Fruit fly (Drosophila melanogaster) whole organism, embryonic: ENCODE results near the gene CG43998.

ENCODE experiments used
- Adf1 ChIP-seq: fragments of 200-800 bp; sonication (Bioruptor generic); IDR thresholded peaks from 2 replicates; pipeline ENCODE4 v1.3.6; 2022; ENCODE audit warnings: missing biosample characterization, missing genetic modification characterization
- Awh ChIP-seq: fragments of 200-800 bp; sonication (Bioruptor generic); IDR thresholded peaks from 2 replicates; pipeline ENCODE4, ENCODE4 v1.3.6; 2022; ENCODE audit warnings: missing biosample characterization, missing genetic modification characterization
- Bdp1 ChIP-seq: fragments of 200-800 bp; sonication (Bioruptor generic); optimal IDR thresholded peaks from 3 replicates; lab custom pipeline; 2016; ENCODE audit warnings: missing biosample characterization, missing genetic modification characterization
- Bgb ChIP-seq: fragments of 200-800 bp; sonication (Bioruptor generic); IDR thresholded peaks from 2 replicates; pipeline ENCODE4 v1.3.6; 2022; ENCODE audit warnings: missing biosample characterization, missing genetic modification characterization; ENCODE audit not compliant: partially characterized antibody
- CG10267 ChIP-seq: fragments of 200-800 bp; sonication (Bioruptor generic); optimal IDR thresholded peaks from 2 replicates; lab custom pipeline; 2018; ENCODE audit warnings: missing biosample characterization, mild to moderate bottlenecking, missing genetic modification characterization, moderate library complexity
- CG11093 ChIP-seq: fragments of 200-800 bp; sonication (Bioruptor generic); IDR thresholded peaks from 3 replicates; pipeline ENCODE4 v1.3.6; 2022; ENCODE audit warnings: missing biosample characterization, missing genetic modification characterization
- CG14710 ChIP-seq: fragments of 200-800 bp; sonication (Bioruptor generic); optimal IDR thresholded peaks from 3 replicates; lab custom pipeline; 2019; ENCODE audit warnings: missing biosample characterization, mild to moderate bottlenecking, missing genetic modification characterization, moderate library complexity
- CG16813 ChIP-seq: fragments of 200-800 bp; sonication (Bioruptor generic); IDR thresholded peaks from 3 replicates; pipeline ENCODE4 v1.3.6; 2022; ENCODE audit warnings: missing biosample characterization, missing genetic modification characterization; ENCODE audit not compliant: partially characterized antibody
- CG17912 ChIP-seq: fragments of 200-800 bp; sonication (Bioruptor generic); optimal IDR thresholded peaks from 2 replicates; lab custom pipeline; 2018; ENCODE audit warnings: missing biosample characterization, mild to moderate bottlenecking, missing genetic modification characterization
- CG18476 ChIP-seq: fragments of 200-800 bp; sonication (Bioruptor generic); optimal IDR thresholded peaks from 2 replicates; lab custom pipeline; 2016; ENCODE audit warnings: missing biosample characterization, mild to moderate bottlenecking, missing genetic modification characterization
- CG2120 ChIP-seq: fragments of 200-800 bp; sonication (Bioruptor generic); optimal IDR thresholded peaks from 3 replicates; lab custom pipeline; 2016; ENCODE audit warnings: missing biosample characterization, missing genetic modification characterization
- CG2712 ChIP-seq: fragments of 200-800 bp; optimal IDR thresholded peaks from 3 replicates; lab custom pipeline; 2019; ENCODE audit warnings: missing biosample characterization, mild to moderate bottlenecking, missing genetic modification characterization, moderate library complexity
- CG2889 ChIP-seq: fragments of 200-800 bp; sonication (Bioruptor generic); IDR thresholded peaks from 3 replicates; pipeline ENCODE4 v1.3.6; 2022; ENCODE audit warnings: missing biosample characterization, missing genetic modification characterization
- CG30020 ChIP-seq: fragments of 200-800 bp; optimal IDR thresholded peaks from 2 replicates; lab custom pipeline; 2019; ENCODE audit warnings: missing biosample characterization, mild to moderate bottlenecking, missing genetic modification characterization, moderate library complexity
- CG30431 ChIP-seq: fragments of 200-800 bp; sonication (Bioruptor generic); optimal IDR thresholded peaks from 2 replicates; lab custom pipeline; 2017; ENCODE audit warnings: missing biosample characterization, missing genetic modification characterization
- CG32772 ChIP-seq: fragments of 200-800 bp; sonication (Bioruptor generic); IDR thresholded peaks from 2 replicates; pipeline ENCODE4 v1.3.6; 2022; ENCODE audit warnings: missing biosample characterization, missing genetic modification characterization
- CG34422 ChIP-seq: fragments of 200-800 bp; sonication (Bioruptor generic); IDR thresholded peaks from 3 replicates; pipeline ENCODE4 v1.3.6; 2022; ENCODE audit warnings: missing biosample characterization, missing genetic modification characterization
- CG4282 ChIP-seq: fragments of 200-800 bp; sonication (Bioruptor generic); optimal IDR thresholded peaks from 2 replicates; lab custom pipeline; 2016; ENCODE audit warnings: missing biosample characterization, missing genetic modification characterization
- CG4360 ChIP-seq: fragments of 200-800 bp; sonication (Bioruptor generic); IDR thresholded peaks from 2 replicates; pipeline ENCODE4 v1.3.6; 2022; ENCODE audit warnings: missing biosample characterization, missing genetic modification characterization
- CG6683 ChIP-seq: fragments of 200-800 bp; sonication (Bioruptor generic); optimal IDR thresholded peaks from 2 replicates; lab custom pipeline; 2017; ENCODE audit warnings: missing biosample characterization, mild to moderate bottlenecking, missing genetic modification characterization, missing genetic modification reagents
- CG7271 ChIP-seq: fragments of 200-800 bp; sonication (Bioruptor generic); optimal IDR thresholded peaks from 2 replicates; lab custom pipeline; 2018; ENCODE audit warnings: missing biosample characterization, mild to moderate bottlenecking, missing genetic modification characterization, moderate library complexity
- CG8944 ChIP-seq: fragments of 200-800 bp; sonication (Bioruptor generic); optimal IDR thresholded peaks from 3 replicates; lab custom pipeline; 2016; ENCODE audit warnings: missing biosample characterization, missing genetic modification characterization
- CG9609 ChIP-seq: fragments of 200-800 bp; sonication (Bioruptor generic); optimal IDR thresholded peaks from 3 replicates; lab custom pipeline; 2016; ENCODE audit warnings: missing biosample characterization, missing genetic modification characterization
- CG9817 ChIP-seq: fragments of 200-800 bp; sonication (Bioruptor generic); optimal IDR thresholded peaks from 2 replicates; lab custom pipeline; 2018; ENCODE audit warnings: missing biosample characterization, mild to moderate bottlenecking, missing genetic modification characterization, moderate library complexity
- D19A ChIP-seq: fragments of 200-800 bp; optimal IDR thresholded peaks from 3 replicates; lab custom pipeline; 2019; ENCODE audit warnings: missing biosample characterization, mild to moderate bottlenecking, missing genetic modification characterization, moderate library complexity
- Dek ChIP-seq: fragments of 200-800 bp; sonication (Bioruptor generic); optimal IDR thresholded peaks from 3 replicates; lab custom pipeline; 2019; ENCODE audit warnings: missing biosample characterization, mild to moderate bottlenecking, missing genetic modification characterization, moderate library complexity
- HHEX ChIP-seq: fragments of 200-800 bp; sonication (Bioruptor generic); optimal IDR thresholded peaks from 3 replicates; lab custom pipeline; 2017; ENCODE audit warnings: missing biosample characterization, mild to moderate bottlenecking, missing genetic modification characterization, missing genetic modification reagents
- TFAM ChIP-seq: fragments of 200-800 bp; sonication (Bioruptor generic); optimal IDR thresholded peaks from 2 replicates; lab custom pipeline; 2017; ENCODE audit warnings: missing biosample characterization, missing genetic modification characterization, inconsistent platforms
- Tbp ChIP-seq: fragments of >200 bp; optimal IDR thresholded peaks from 2 replicates; lab custom pipeline; 2018; ENCODE audit warnings: missing biosample characterization, missing genetic modification characterization
- ara ChIP-seq: fragments of 200-800 bp; sonication (Bioruptor generic); IDR thresholded peaks from 2 replicates; pipeline ENCODE4 v1.3.6; 2022; ENCODE audit warnings: missing biosample characterization, missing genetic modification characterization
- cato ChIP-seq: fragments of 200-800 bp; sonication (Bioruptor generic); optimal IDR thresholded peaks from 2 replicates; lab custom pipeline; 2016; ENCODE audit warnings: missing biosample characterization, missing genetic modification characterization, borderline replicate concordance
- croc ChIP-seq: fragments of 200-800 bp; sonication (Bioruptor generic); conservative IDR thresholded peaks from 3 replicates; pipeline ENCODE4 v1.3.6; 2022; ENCODE audit warnings: missing biosample characterization, missing genetic modification characterization
- fru ChIP-seq: fragments of >200 bp; optimal IDR thresholded peaks from 2 replicates; lab custom pipeline; 2017
- jing ChIP-seq: fragments of 200-800 bp; sonication (Bioruptor generic); optimal IDR thresholded peaks from 2 replicates; lab custom pipeline; 2018; ENCODE audit warnings: missing biosample characterization, mild to moderate bottlenecking, missing genetic modification characterization
- jumu ChIP-seq: fragments of 200-800 bp; sonication (Bioruptor generic); optimal IDR thresholded peaks from 3 replicates; lab custom pipeline; 2016; ENCODE audit warnings: missing biosample characterization, missing genetic modification characterization
- mirr ChIP-seq: fragments of 200-800 bp; sonication (Bioruptor generic); optimal IDR thresholded peaks from 3 replicates; lab custom pipeline; 2018; ENCODE audit warnings: missing biosample characterization, mild to moderate bottlenecking, missing genetic modification characterization
- oc ChIP-seq: fragments of 200-800 bp; sonication (Bioruptor generic); optimal IDR thresholded peaks from 2 replicates; lab custom pipeline; 2018; ENCODE audit warnings: missing biosample characterization, mild to moderate bottlenecking, missing genetic modification characterization, moderate library complexity
- onecut ChIP-seq: fragments of 200-800 bp; sonication (Bioruptor generic); IDR thresholded peaks from 2 replicates; pipeline ENCODE4 v1.3.6; 2022; ENCODE audit warnings: missing biosample characterization, missing genetic modification characterization
- pan ChIP-seq, 4 experiments: fragments of >200 bp in 3 of 4; fragments of 200-800 bp in 1 of 4; sonication (Bioruptor generic) in 1 of 4; optimal IDR thresholded peaks in 3 of 4; IDR thresholded peaks in 1 of 4; 2 replicates each; pipeline versions ENCODE4 v1.3.6 to Lab custom; 2017 to 2022; ENCODE audit warnings: missing biosample characterization in 2 of 4, missing genetic modification characterization in 2 of 4, mixed read lengths in 1 of 4
- pho ChIP-seq: fragments of 200-800 bp; sonication (Bioruptor generic); optimal IDR thresholded peaks from 2 replicates; lab custom pipeline; 2016; ENCODE audit warnings: missing biosample characterization, missing genetic modification characterization
- pum ChIP-seq: fragments of 200-800 bp; sonication (Bioruptor generic); optimal IDR thresholded peaks from 2 replicates; lab custom pipeline; 2016; ENCODE audit warnings: missing biosample characterization, missing genetic modification characterization
- ro ChIP-seq: fragments of 200-800 bp; sonication (Bioruptor generic); IDR thresholded peaks from 2 replicates; pipeline ENCODE4 v1.3.6; 2022; ENCODE audit warnings: missing biosample characterization, missing genetic modification characterization
- slp2 ChIP-seq: fragments of 200-800 bp; sonication (Bioruptor generic); optimal IDR thresholded peaks from 2 replicates; lab custom pipeline; 2016; ENCODE audit warnings: missing biosample characterization, missing genetic modification characterization
- so ChIP-seq: fragments of 200-800 bp; sonication (Bioruptor generic); IDR thresholded peaks from 3 replicates; pipeline ENCODE4 v1.3.6; 2022; ENCODE audit warnings: missing biosample characterization, missing genetic modification characterization
- tap ChIP-seq: fragments of 200-800 bp; optimal IDR thresholded peaks from 3 replicates; lab custom pipeline; 2019; ENCODE audit warnings: missing biosample characterization, mild to moderate bottlenecking, missing genetic modification characterization, moderate library complexity
- tgo ChIP-seq: fragments of 200-800 bp; sonication (Bioruptor generic); IDR thresholded peaks from 3 replicates; pipeline ENCODE4 v1.3.6; 2022; ENCODE audit warnings: missing biosample characterization, missing genetic modification characterization
- unpg ChIP-seq: fragments of 200-800 bp; sonication (Bioruptor generic); optimal IDR thresholded peaks from 3 replicates; lab custom pipeline; 2018; ENCODE audit warnings: missing biosample characterization, mild to moderate bottlenecking, missing genetic modification characterization, moderate library complexity
- vfl ChIP-seq: fragments of 200-800 bp; sonication (Bioruptor generic); optimal IDR thresholded peaks from 2 replicates; lab custom pipeline; 2016; ENCODE audit warnings: missing biosample characterization, missing genetic modification characterization
- zfh2 ChIP-seq: fragments of 200-800 bp; sonication (Bioruptor generic); optimal IDR thresholded peaks from 2 replicates; lab custom pipeline; 2016; ENCODE audit warnings: missing biosample characterization, missing genetic modification characterization

The CG43998 gene

DNA sequence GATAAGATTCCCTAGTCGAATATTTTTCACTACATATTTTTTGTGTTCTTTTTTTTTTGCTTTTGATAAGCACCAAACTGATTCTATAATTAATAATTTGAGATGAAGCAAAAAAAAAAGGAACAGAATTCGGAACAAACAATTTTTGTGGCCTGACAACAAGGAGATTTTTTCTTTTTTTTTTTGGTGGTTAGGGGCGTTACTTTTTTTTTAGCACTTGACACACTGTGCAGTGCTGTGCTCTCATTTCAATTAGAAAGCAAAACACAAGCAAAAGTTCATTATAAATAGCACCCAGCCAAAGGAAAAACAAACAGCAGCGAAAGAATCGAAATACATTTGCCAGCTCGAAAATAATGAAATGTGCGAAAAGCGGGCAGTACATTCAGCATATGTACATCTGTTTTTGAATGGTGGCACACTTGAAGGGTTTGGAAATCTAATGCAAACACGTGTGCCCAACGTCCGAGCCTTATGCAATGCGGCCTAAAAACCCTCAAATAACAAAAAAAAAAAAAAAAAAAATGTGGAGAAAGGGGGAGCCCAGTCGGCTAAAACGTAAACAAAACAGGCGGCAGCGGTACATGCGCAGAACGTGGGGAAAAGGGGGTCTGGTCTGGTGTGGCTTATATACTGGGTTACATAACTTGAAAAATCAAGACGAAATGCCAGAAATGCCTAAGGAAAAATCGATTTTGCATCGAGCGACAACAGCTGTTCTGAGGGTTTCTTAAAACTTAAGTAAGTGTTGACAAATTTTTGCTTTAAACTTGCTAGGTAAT, 13.0 kb upstream of the CG43998 start (continued):
- TF ChIP-seq Dek (peak; percentile 9), jing (no peak), tap (tag; lab: Kevin White, UChicago) (no peak), D19A (tag; lab: Kevin White, UChicago) (no peak), CG8944 (GFP tag; lab: Kevin White, UChicago) (peak; percentile 4), CG11093 (GFP tag; lab: Robert Waterston, UW) (no peak), CG7271 (tag; lab: Kevin White, UChicago) (no peak), jumu (no peak), CG6683 (GFP tag; lab: Kevin White, UChicago) (no peak), CG2712 (peak; percentile 18), so (GFP tag; lab: Robert Waterston, UW) (no peak), croc (GFP tag; lab: Robert Waterston, UW) (no peak), mirr (GFP tag; lab: Kevin White, UChicago) (no peak), oc (tag; lab: Kevin White, UChicago) (no peak), CG9609 (GFP tag; lab: Kevin White, UChicago) (peak; percentile 0), ro (GFP tag; lab: Robert Waterston, UW) (no peak; the same call in 1 of the 2 replicates), unpg (GFP tag; lab: Kevin White, UChicago) (peak; percentile 39), CG18476 (peak; percentile 3), Tbp (GFP tag; lab: Kevin White, UChicago) (no peak), CG30020 (tag; lab: Kevin White, UChicago) (no peak), fru (lab: Kevin White, UChicago) (no peak), zfh2 (GFP tag; lab: Kevin White, UChicago) (peak; percentile 20), onecut (GFP tag; lab: Robert Waterston, UW) (peak; percentile 90), tgo (peak; percentile 49; the same call in 2 of the 3 replicates), CG2120 (GFP tag; lab: Kevin White, UChicago) (peak; percentile 68), CG34422 (GFP tag; lab: Robert Waterston, UW) (peak; percentile 27; the same call in 1 of the 3 replicates), CG17912 (GFP tag; lab: Kevin White, UChicago) (no peak), Adf1 (GFP tag; lab: Robert Waterston, UW) (peak; percentile 26; the same call in 1 of the 2 replicates), ara (GFP tag; lab: Robert Waterston, UW) (0 out of 2 replicates have a peak, but pooled peaks have one; percentile 49), CG30431 (GFP tag; lab: Kevin White, UChicago) (no peak), Bdp1 (GFP tag; lab: Kevin White, UChicago) (no peak), HHEX (GFP tag; lab: Kevin White, UChicago) (peak; percentile 35), TFAM (no peak), CG4282 (GFP tag; lab: Kevin White, UChicago) (no peak), Bgb (GFP tag; lab: Robert Waterston, UW) (no peak), CG9817 (tag; lab: Kevin White, UChicago) (peak; percentile 21), CG14710 (no peak), pan (optimal IDR thresholded peaks at IDR 0.05; lab: Kevin White, UChicago) (no peak), pan (GFP tag; optimal IDR thresholded peaks at IDR 0.05 in 1 of 2, IDR thresholded peaks at IDR 0.05 in 1 of 2) (peak in 1 of 2 experiments; percentile 61), slp2 (peak; percentile 5), CG32772 (GFP tag; lab: Robert Waterston, UW) (peak; percentile 21; the same call in 1 of the 2 replicates), Awh (no peak; the same call in 1 of the 2 replicates), CG16813 (GFP tag; lab: Robert Waterston, UW) (no peak), pho (GFP tag; lab: Kevin White, UChicago) (peak; percentile 24), pum (GFP tag; lab: Kevin White, UChicago) (peak; percentile 20), cato (GFP tag; lab: Kevin White, UChicago) (no peak), vfl (GFP tag; lab: Kevin White, UChicago) (peak; percentile 2), CG10267 (no peak), CG4360 (GFP tag; lab: Robert Waterston, UW) (no peak), CG2889 (GFP tag; lab: Robert Waterston, UW) (no peak; the same call in 2 of the 3 replicates)
